Worm (Caenorhabditis elegans) whole organism, early embryonic: ENCODE measurements around the gene bmk-1.

ENCODE experiments used
- ama-1 ChIP-seq: fragments of 150-350 bp; optimal IDR thresholded peaks from 2 replicates; lab custom pipeline; 2014
- hmbx-1 ChIP-seq: sonication (generic microtip); optimal IDR thresholded peaks from 2 replicates; lab custom pipeline; 2016; ENCODE audit warnings: mild to moderate bottlenecking, missing genetic modification characterization, missing compliant biosample characterization
- tbx-11 ChIP-seq: fragments of 200-800 bp; sonication (Bioruptor generic); IDR thresholded peaks from 2 replicates; pipeline ENCODE4 v1.3.6; 2022; ENCODE audit warnings: missing genetic modification characterization, missing compliant biosample characterization

DNA sequence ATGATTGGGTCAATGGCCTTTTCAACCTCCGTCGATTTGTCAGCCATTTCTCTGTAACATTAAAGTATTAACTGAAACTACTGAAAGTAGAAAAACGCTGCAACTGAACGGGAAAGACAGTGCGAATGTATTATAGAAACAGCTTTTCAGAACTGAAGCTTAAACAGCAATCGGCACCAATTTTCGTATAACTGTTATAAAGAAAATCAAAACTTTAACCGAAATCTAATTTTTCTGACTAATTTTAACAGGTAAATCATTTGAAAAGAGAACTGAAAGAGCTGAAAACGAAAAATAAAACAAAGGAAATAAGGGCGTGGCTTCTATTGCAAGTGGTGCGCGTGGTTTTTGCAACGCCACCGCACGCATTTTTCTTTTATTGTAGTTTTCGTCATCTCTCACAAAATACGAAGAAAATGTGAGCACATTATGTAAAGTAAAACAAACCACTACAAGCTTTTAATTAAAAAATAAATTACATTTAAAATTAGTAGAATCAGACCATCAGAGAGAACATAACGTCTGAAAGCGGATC, 31.8 kb downstream of the bmk-1 start, which contains the start of gene rrsr-1:
- TF ChIP-seq ama-1 (lab: Kevin White, UChicago) = no peak
- no peak for TF ChIP-seq hmbx-1 (tag; lab: Kevin White, UChicago)
- TF ChIP-seq tbx-11 = no peak
